Worm (Caenorhabditis elegans) whole organism, young adult: ENCODE data around the gene nhr-247.

Experiments
- B0019.2 ChIP-seq: fragments of 200-800 bp; sonication (Bioruptor generic); conservative IDR thresholded peaks from 2 replicates; pipeline ENCODE4 v1.3.6; 2022; ENCODE audit warnings: missing genetic modification reagents, missing genetic modification characterization, missing compliant biosample characterization
- B0035.1 ChIP-seq: sonication (generic microtip); optimal IDR thresholded peaks from 2 replicates; lab custom pipeline; 2016; ENCODE audit warnings: missing genetic modification characterization, mild to moderate bottlenecking, missing compliant biosample characterization, missing genotype, missing genetic modification reagents
- K11D2.4 ChIP-seq: fragments of 200-800 bp; sonication (Bioruptor generic); IDR thresholded peaks from 2 replicates; pipeline ENCODE4 v1.3.6; 2022; ENCODE audit warnings: missing genetic modification reagents, missing genetic modification characterization, missing compliant biosample characterization
- ama-1 ChIP-seq, 3 experiments: fragments of 150-350 bp in 1 of 3; sonication (generic microtip) in 2 of 3; optimal IDR thresholded peaks; 2 replicates each; lab custom pipeline; 2014 to 2018; ENCODE audit warnings: missing biosample characterization in 2 of 3, missing genetic modification characterization in 2 of 3, missing genetic modification reagents in 2 of 3
- hsf-1 ChIP-seq: fragments of 200-800 bp; sonication (Bioruptor generic); IDR thresholded peaks from 2 replicates; pipeline ENCODE4 v1.3.6; 2022; ENCODE audit warnings: missing genetic modification reagents, missing genetic modification characterization, missing compliant biosample characterization
- madf-8 ChIP-seq: fragments of 200-800 bp; sonication (Bioruptor generic); conservative IDR thresholded peaks from 2 replicates; pipeline ENCODE4 v1.3.6; 2022; ENCODE audit warnings: missing genetic modification reagents, missing genetic modification characterization, missing compliant biosample characterization
- sdz-38 ChIP-seq: sonication (generic microtip); optimal IDR thresholded peaks from 2 replicates; lab custom pipeline; 2016; ENCODE audit warnings: missing genotype, missing genetic modification characterization, missing compliant biosample characterization
- snpc-3.4 ChIP-seq: sonication (generic microtip); optimal IDR thresholded peaks from 2 replicates; lab custom pipeline; 2017; ENCODE audit warnings: missing genetic modification characterization, mild to moderate bottlenecking, missing compliant biosample characterization, antibody characterized with exemption, moderate library complexity, missing genotype, missing genetic modification reagents
- snpc-4 ChIP-seq, 5 experiments: fragments of 150-350 bp in 1 of 5; sonication (generic microtip) in 4 of 5; optimal IDR thresholded peaks; 2 replicates each; lab custom pipeline; 2014 to 2018; ENCODE audit warnings: missing genetic modification characterization in 5 of 5, missing biosample characterization in 3 of 5, antibody characterized with exemption in 2 of 5, mild to moderate bottlenecking in 2 of 5, missing compliant biosample characterization in 2 of 5, missing genotype in 2 of 5, moderate library complexity in 2 of 5, missing genetic modification reagents in 1 of 5
- sptf-2 ChIP-seq: fragments of 200-800 bp; sonication (Bioruptor generic); optimal IDR thresholded peaks from 2 replicates; lab custom pipeline; 2018; ENCODE audit warnings: mild to moderate bottlenecking, missing genetic modification characterization, missing compliant biosample characterization
- unc-62 ChIP-seq: fragments of 150-350 bp; optimal IDR thresholded peaks from 2 replicates; lab custom pipeline; 2014; ENCODE audit warnings: missing biosample characterization, missing genetic modification reagents, missing genetic modification characterization
- ztf-22 ChIP-seq: fragments of 200-800 bp; sonication (Bioruptor generic); optimal IDR thresholded peaks from 2 replicates; lab custom pipeline; 2018; ENCODE audit warnings: mild to moderate bottlenecking, missing genetic modification characterization, moderate library complexity, missing compliant biosample characterization

DNA sequence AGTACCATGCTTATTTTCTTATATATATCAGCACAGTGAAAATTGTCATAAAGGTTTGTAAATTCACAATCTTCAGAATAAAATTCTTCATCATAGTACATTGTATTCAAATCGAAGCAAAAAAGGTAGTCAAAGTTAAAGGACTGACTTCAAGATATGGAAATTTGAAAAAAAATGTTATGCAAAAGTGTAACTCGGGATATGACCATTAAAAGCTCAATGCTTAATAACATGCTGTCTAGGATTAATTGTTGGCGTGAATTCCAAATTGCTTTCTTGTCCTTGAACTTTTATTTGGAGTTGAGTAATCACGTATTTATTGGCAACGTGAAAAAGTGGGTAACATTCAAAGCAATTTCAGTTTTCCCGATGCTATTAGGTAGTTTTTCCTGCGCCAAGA, 48.0 kb upstream of the nhr-247 start, which contains the start of gene srw-16:
- TF ChIP-seq snpc-4 (GFP tag; optimal IDR thresholded peaks at IDR 0.05; lab: Kevin White, UChicago) (no peak), snpc-4 (tag; optimal IDR thresholded peaks at IDR 0.05; lab: Kevin White, UChicago) (no peak), sptf-2 (GFP tag; lab: Kevin White, UChicago) (no peak), ztf-22 (no peak), ama-1 (optimal IDR thresholded peaks at IDR 0.05; lab: Kevin White, UChicago) (no peak), ama-1 (GFP tag; optimal IDR thresholded peaks at IDR 0.05; lab: Kevin White, UChicago) (no peak), B0019.2 (GFP tag; lab: Robert Waterston, UW) (no peak), sdz-38 (tag; lab: Kevin White, UChicago) (no peak), snpc-3.4 (no peak), K11D2.4 (GFP tag; lab: Robert Waterston, UW) (no peak), unc-62 (GFP tag; lab: Kevin White, UChicago) (no peak), B0035.1 (tag; lab: Kevin White, UChicago) (no peak), madf-8 (GFP tag; lab: Robert Waterston, UW) (no peak), hsf-1 (GFP tag; lab: Robert Waterston, UW) (no peak)
